ENCODE assay signal across 3 fruit fly cellular contexts in genomic region chrX:18930868-18931267, dm6.
TF ChIP-seq lines count a peak whose summit lies in the region.

No protein-coding gene starts in this region.

- TF ChIP-seq CTCF in whole organism, embryonic (GFP tag; optimal IDR thresholded peaks at IDR 0.05; lab: Kevin White, UChicago): no peak

TF ChIP-seq in whole organism, adult, 20 proteins besides CTCF, POLR2A, EP300 and RAD21:
- TF ChIP-seq tj (GFP tag; optimal IDR thresholded peaks at IDR 0.05; lab: Kevin White, UChicago): no peak
- peak; percentile 85 for TF ChIP-seq pad (GFP tag; optimal IDR thresholded peaks at IDR 0.05; lab: Kevin White, UChicago)
- no peak for TF ChIP-seq bab1 (GFP tag; optimal IDR thresholded peaks at IDR 0.05; lab: Kevin White, UChicago)
- no peak for TF ChIP-seq cnc (optimal IDR thresholded peaks at IDR 0.05; lab: Kevin White, UChicago)

TF ChIP-seq in whole organism, embryonic, 481 proteins besides CTCF, POLR2A, EP300 and RAD21:
- TF ChIP-seq Lim3 (GFP tag; IDR thresholded peaks at IDR 0.05; lab: Robert Waterston, UW) (no peak), CG4360 (GFP tag; IDR thresholded peaks at IDR 0.05; lab: Robert Waterston, UW) (0 out of 2 replicates have a peak, but pooled peaks have one; percentile 13), sc (optimal IDR thresholded peaks at IDR 0.05; lab: Kevin White, UChicago) (no peak), sc (GFP tag; optimal IDR thresholded peaks at IDR 0.05; lab: Kevin White, UChicago) (no peak), fd96Cb (tag; optimal IDR thresholded peaks at IDR 0.05; lab: Kevin White, UChicago) (no peak), corto (GFP tag; optimal IDR thresholded peaks at IDR 0.05; lab: Kevin White, UChicago) (no peak), dmrt11E (tag; optimal IDR thresholded peaks at IDR 0.05; lab: Kevin White, UChicago) (no peak), CG2129 (GFP tag; IDR thresholded peaks at IDR 0.05; lab: Robert Waterston, UW; ENCODE audit: partially characterized antibody) (no peak), CG15696 (tag; optimal IDR thresholded peaks at IDR 0.05; lab: Kevin White, UChicago) (no peak), CG15479 (GFP tag; optimal IDR thresholded peaks at IDR 0.05; lab: Kevin White, UChicago) (peak; percentile 50), CG10147 (GFP tag; optimal IDR thresholded peaks at IDR 0.05; lab: Kevin White, UChicago) (no peak), CG10431 (GFP tag; optimal IDR thresholded peaks at IDR 0.05; lab: Kevin White, UChicago) (no peak), inv (GFP tag; IDR thresholded peaks at IDR 0.05; lab: Robert Waterston, UW; ENCODE audit: partially characterized antibody) (no peak), Trl (optimal IDR thresholded peaks at IDR 0.05; lab: Kevin White, UChicago) (peak in 1 of 2 experiments; percentile 9), Trl (GFP tag; optimal IDR thresholded peaks at IDR 0.05; lab: Kevin White, UChicago) (no peak)

TF ChIP-seq in whole organism, wandering third instar larva, 38 proteins besides CTCF, POLR2A, EP300 and RAD21:
- TF ChIP-seq ey (GFP tag; optimal IDR thresholded peaks at IDR 0.05; lab: Kevin White, UChicago) (no peak), psq (GFP tag; optimal IDR thresholded peaks at IDR 0.05; lab: Kevin White, UChicago) (peak; percentile 82)
